Worm (Caenorhabditis elegans) whole organism, late embryonic: ENCODE measurements around the gene F13B12.6.

Source experiments
- F13H6.1 ChIP-seq: sonication (generic microtip); optimal IDR thresholded peaks from 2 replicates; lab custom pipeline; 2016; ENCODE audit warnings: missing genetic modification characterization, missing compliant biosample characterization
- ama-1 ChIP-seq: fragments of 150-350 bp; optimal IDR thresholded peaks from 2 replicates; lab custom pipeline; 2014
- ceh-6 ChIP-seq: fragments of 200-800 bp; sonication (Bioruptor generic); optimal IDR thresholded peaks from 2 replicates; lab custom pipeline; 2018; ENCODE audit warnings: mild to moderate bottlenecking, missing genetic modification characterization, missing compliant biosample characterization
- fax-1 ChIP-seq: sonication (generic microtip); optimal IDR thresholded peaks from 2 replicates; lab custom pipeline; 2016; ENCODE audit warnings: missing genotype, missing genetic modification characterization, missing compliant biosample characterization
- hlh-6 ChIP-seq: sonication (generic microtip); optimal IDR thresholded peaks from 2 replicates; lab custom pipeline; 2016; ENCODE audit warnings: missing genotype, missing genetic modification characterization, missing compliant biosample characterization
- madf-2 ChIP-seq: sonication (generic microtip); optimal IDR thresholded peaks from 2 replicates; lab custom pipeline; 2017; ENCODE audit warnings: missing genetic modification characterization, missing compliant biosample characterization
- npax-4 ChIP-seq: sonication (generic microtip); optimal IDR thresholded peaks from 2 replicates; lab custom pipeline; 2016; ENCODE audit warnings: missing genetic modification characterization, missing compliant biosample characterization
- pag-3 ChIP-seq: sonication (generic microtip); optimal IDR thresholded peaks from 2 replicates; lab custom pipeline; 2016; ENCODE audit warnings: missing compliant biosample characterization, missing genetic modification characterization, borderline replicate concordance
- pha-4 ChIP-seq: fragments of 150-350 bp; optimal IDR thresholded peaks from 2 replicates; lab custom pipeline; 2018; ENCODE audit warnings: missing biosample characterization, missing genetic modification reagents, missing genetic modification characterization
- pqm-1 ChIP-seq: sonication (generic microtip); optimal IDR thresholded peaks from 2 replicates; lab custom pipeline; 2016; ENCODE audit warnings: missing genetic modification characterization, missing compliant biosample characterization
- tbx-2 ChIP-seq: sonication (generic microtip); optimal IDR thresholded peaks from 2 replicates; lab custom pipeline; 2016; ENCODE audit warnings: missing genetic modification characterization, missing compliant biosample characterization
- unc-42 ChIP-seq: sonication (generic microtip); optimal IDR thresholded peaks from 2 replicates; lab custom pipeline; 2016; ENCODE audit warnings: missing genotype, missing genetic modification characterization, missing compliant biosample characterization

DNA sequence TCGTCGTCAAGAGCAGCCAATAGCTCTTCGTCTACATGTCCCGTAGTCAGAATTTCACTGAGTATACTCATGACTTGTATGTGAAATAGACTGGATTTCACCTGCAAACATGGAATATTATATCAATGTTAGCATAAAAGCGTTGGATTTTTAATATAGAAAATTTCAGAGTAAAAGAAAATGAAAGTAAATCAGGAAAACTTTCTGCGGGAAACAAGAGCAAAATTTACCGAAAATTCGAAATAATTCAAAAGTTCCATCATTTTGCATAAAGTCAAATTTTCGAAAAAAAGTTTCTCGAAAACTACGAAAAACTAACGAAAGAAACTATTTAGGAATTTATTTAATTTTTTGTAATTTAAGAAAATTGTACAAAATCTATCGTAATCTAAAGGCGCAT, at the start of gene F13B12.6:
- no peak for TF ChIP-seq unc-42
- TF ChIP-seq pha-4 = no peak
- no peak for TF ChIP-seq pqm-1
- no peak for TF ChIP-seq F13H6.1 (tag; lab: Kevin White, UChicago)
- no peak for TF ChIP-seq hlh-6 (tag; lab: Kevin White, UChicago)
- no peak for TF ChIP-seq ceh-6
- no peak for TF ChIP-seq tbx-2 (tag; lab: Kevin White, UChicago)
- TF ChIP-seq ama-1 = no peak
- no peak for TF ChIP-seq pag-3 (tag; lab: Kevin White, UChicago)
- TF ChIP-seq npax-4 = no peak
- no peak for TF ChIP-seq fax-1 (tag; lab: Kevin White, UChicago)
- TF ChIP-seq madf-2 (tag; lab: Kevin White, UChicago) = no peak
